Fruit fly (Drosophila melanogaster) Kc167 (cell line): ENCODE measurements around the gene CG8952.

ENCODE experiments used
- Myc ChIP-seq: fragments of >200 bp; optimal IDR thresholded peaks from 2 replicates; lab custom pipeline; 2017; ENCODE audit warnings: missing external identifiers
- Sin3A ChIP-seq: fragments of >200 bp; optimal IDR thresholded peaks from 2 replicates; lab custom pipeline; 2018; ENCODE audit warnings: missing external identifiers
- psq ChIP-seq: fragments of >200 bp; optimal IDR thresholded peaks from 2 replicates; lab custom pipeline; 2017; ENCODE audit warnings: missing external identifiers

dm6 chrX:15756018-15756417, 10.2 kb downstream of the CG8952 start, which contains the start of gene CG8260:
- TF ChIP-seq Myc (no peak), Sin3A (lab: Kevin White, UChicago) (no peak), psq (no peak)
